Fruit fly (Drosophila melanogaster) whole organism, embryonic: Measurements from ENCODE around the gene zuc.
A peak's percentile ranks its signal among the peaks of the same experiment; 100 is the strongest.

Experiments
- CG10431 ChIP-seq: fragments of 200-800 bp; sonication (Bioruptor generic); optimal IDR thresholded peaks from 3 replicates; lab custom pipeline; 2018; ENCODE audit warnings: missing biosample characterization, mild to moderate bottlenecking, missing genetic modification characterization
- CG10543 ChIP-seq: fragments of 200-800 bp; sonication (Bioruptor generic); optimal IDR thresholded peaks from 3 replicates; lab custom pipeline; 2017; ENCODE audit warnings: missing biosample characterization, mild to moderate bottlenecking, missing genetic modification characterization, moderate library complexity
- CG11247 ChIP-seq: fragments of 200-800 bp; sonication (Bioruptor generic); IDR thresholded peaks from 2 replicates; pipeline ENCODE4 v1.3.6; 2022; ENCODE audit warnings: missing biosample characterization, missing genetic modification characterization
- CG11504 ChIP-seq: fragments of 200-800 bp; sonication (Bioruptor generic); optimal IDR thresholded peaks from 3 replicates; lab custom pipeline; 2019; ENCODE audit warnings: missing biosample characterization, mild to moderate bottlenecking, missing genetic modification characterization, moderate library complexity
- CG11695 ChIP-seq: fragments of 200-800 bp; sonication (Bioruptor generic); IDR thresholded peaks from 3 replicates; pipeline ENCODE4 v1.3.6; 2022; ENCODE audit warnings: missing biosample characterization, missing genetic modification characterization
- CG11696 ChIP-seq: fragments of 200-800 bp; sonication (Bioruptor generic); IDR thresholded peaks from 2 replicates; pipeline ENCODE4 v1.3.6; 2022; ENCODE audit warnings: missing biosample characterization, missing genetic modification characterization
- CG12155 ChIP-seq: fragments of 200-800 bp; sonication (Bioruptor generic); optimal IDR thresholded peaks from 3 replicates; lab custom pipeline; 2016; ENCODE audit warnings: missing biosample characterization, missing genetic modification characterization
- CG1233 ChIP-seq: fragments of 200-800 bp; sonication (Bioruptor generic); optimal IDR thresholded peaks from 4 replicates; lab custom pipeline; 2018; ENCODE audit warnings: missing biosample characterization, mild to moderate bottlenecking, missing genetic modification characterization
- CG13287 ChIP-seq: fragments of 200-800 bp; sonication (Bioruptor generic); IDR thresholded peaks from 2 replicates; pipeline ENCODE4 v1.3.6; 2022; ENCODE audit warnings: missing biosample characterization, missing genetic modification characterization; ENCODE audit not compliant: partially characterized antibody
- CG13296 ChIP-seq: fragments of 200-800 bp; sonication (Bioruptor generic); optimal IDR thresholded peaks from 3 replicates; lab custom pipeline; 2018; ENCODE audit warnings: missing biosample characterization, mild to moderate bottlenecking, missing genetic modification characterization
- CG15073 ChIP-seq: fragments of 200-800 bp; sonication (Bioruptor generic); optimal IDR thresholded peaks from 2 replicates; lab custom pipeline; 2016; ENCODE audit warnings: missing biosample characterization, missing genetic modification characterization
- CG15479 ChIP-seq: fragments of 200-800 bp; sonication (Bioruptor generic); optimal IDR thresholded peaks from 3 replicates; lab custom pipeline; 2019; ENCODE audit warnings: missing biosample characterization, mild to moderate bottlenecking, missing genetic modification characterization, moderate library complexity
- CG18599 ChIP-seq: fragments of 200-800 bp; sonication (Bioruptor generic); optimal IDR thresholded peaks from 3 replicates; lab custom pipeline; 2017; ENCODE audit warnings: missing biosample characterization, missing genetic modification characterization, mild to moderate bottlenecking, moderate library complexity, missing genetic modification reagents
- CG2712 ChIP-seq: fragments of 200-800 bp; optimal IDR thresholded peaks from 3 replicates; lab custom pipeline; 2019; ENCODE audit warnings: missing biosample characterization, mild to moderate bottlenecking, missing genetic modification characterization, moderate library complexity
- CG30403 ChIP-seq: fragments of 200-800 bp; sonication (Bioruptor generic); optimal IDR thresholded peaks from 3 replicates; lab custom pipeline; 2016; ENCODE audit warnings: missing biosample characterization, missing genetic modification characterization
- CG4328 ChIP-seq: fragments of 200-800 bp; sonication (Bioruptor generic); optimal IDR thresholded peaks from 3 replicates; lab custom pipeline; 2017; ENCODE audit warnings: missing biosample characterization, missing genetic modification reagents, missing genetic modification characterization
- CG43689 ChIP-seq: fragments of 200-800 bp; sonication (Bioruptor generic); IDR thresholded peaks from 2 replicates; pipeline ENCODE4 v1.3.6; 2022; ENCODE audit warnings: missing biosample characterization, missing genetic modification characterization
- CG4820 ChIP-seq: fragments of 200-800 bp; sonication (Bioruptor generic); optimal IDR thresholded peaks from 3 replicates; lab custom pipeline; 2016; ENCODE audit warnings: missing biosample characterization, missing genetic modification characterization
- CG7271 ChIP-seq: fragments of 200-800 bp; sonication (Bioruptor generic); optimal IDR thresholded peaks from 2 replicates; lab custom pipeline; 2018; ENCODE audit warnings: missing biosample characterization, mild to moderate bottlenecking, missing genetic modification characterization, moderate library complexity
- CG7357 ChIP-seq: fragments of 200-800 bp; sonication (Bioruptor generic); IDR thresholded peaks from 3 replicates; pipeline ENCODE4 v1.3.6; 2022; ENCODE audit warnings: missing biosample characterization, missing genetic modification characterization
- CG7963 ChIP-seq: fragments of 200-800 bp; sonication (Bioruptor generic); IDR thresholded peaks from 3 replicates; pipeline ENCODE4 v1.3.6; 2022; ENCODE audit warnings: missing biosample characterization, missing genetic modification characterization; ENCODE audit not compliant: partially characterized antibody
- CG8924 ChIP-seq: fragments of 200-800 bp; optimal IDR thresholded peaks from 3 replicates; lab custom pipeline; 2019; ENCODE audit warnings: missing biosample characterization, mild to moderate bottlenecking, missing genetic modification characterization, moderate library complexity
- CG9437 ChIP-seq: fragments of 200-800 bp; sonication (Bioruptor generic); optimal IDR thresholded peaks from 2 replicates; lab custom pipeline; 2018; ENCODE audit warnings: missing biosample characterization, mild to moderate bottlenecking, missing genetic modification characterization
- CG9797 ChIP-seq: fragments of 200-800 bp; sonication (Bioruptor generic); optimal IDR thresholded peaks from 3 replicates; lab custom pipeline; 2018; ENCODE audit warnings: missing biosample characterization, mild to moderate bottlenecking, missing genetic modification characterization
- Dp ChIP-seq: fragments of 200-800 bp; sonication (Bioruptor generic); optimal IDR thresholded peaks from 2 replicates; lab custom pipeline; 2018; ENCODE audit warnings: missing biosample characterization, mild to moderate bottlenecking, missing genetic modification characterization, moderate library complexity
- Ets65A ChIP-seq: fragments of 200-800 bp; sonication (Bioruptor generic); peaks from one replicate; lab custom pipeline; 2016; ENCODE audit warnings: missing biosample characterization, missing genetic modification characterization
- Hmr ChIP-seq: fragments of 200-800 bp; sonication (Bioruptor generic); optimal IDR thresholded peaks from 3 replicates; lab custom pipeline; 2017; ENCODE audit warnings: mild to moderate bottlenecking, missing biosample characterization, missing genetic modification reagents, missing genetic modification characterization
- Mrtf ChIP-seq: fragments of 200-800 bp; sonication (Bioruptor generic); IDR thresholded peaks from 3 replicates; pipeline ENCODE4 v1.3.6; 2022; ENCODE audit warnings: missing biosample characterization, missing genetic modification characterization
- Optix ChIP-seq: fragments of 200-800 bp; sonication (Bioruptor generic); IDR thresholded peaks from 3 replicates; pipeline ENCODE4 v1.3.6; 2022; ENCODE audit warnings: missing biosample characterization, missing genetic modification characterization
- Sox100B ChIP-seq: fragments of 200-800 bp; sonication (Bioruptor generic); optimal IDR thresholded peaks from 3 replicates; lab custom pipeline; 2018; ENCODE audit warnings: missing biosample characterization, mild to moderate bottlenecking, missing genetic modification characterization
- al ChIP-seq: fragments of 200-800 bp; sonication (Bioruptor generic); IDR thresholded peaks from 2 replicates; pipeline ENCODE4 v1.3.6; 2022; ENCODE audit warnings: missing biosample characterization, missing genetic modification characterization
- bsh ChIP-seq, 2 experiments: fragments of 200-800 bp; sonication (Bioruptor generic); optimal IDR thresholded peaks; 2 replicates each; lab custom pipeline; 2017 to 2018; ENCODE audit warnings: mild to moderate bottlenecking in 2 of 2, missing biosample characterization in 2 of 2, missing genetic modification characterization in 2 of 2, moderate library complexity in 1 of 2
- dysf ChIP-seq: fragments of 200-800 bp; sonication (Bioruptor generic); IDR thresholded peaks from 3 replicates; pipeline ENCODE4 v1.3.6; 2022; ENCODE audit warnings: missing biosample characterization, missing genetic modification characterization
- fd96Cb ChIP-seq: fragments of 200-800 bp; sonication (Bioruptor generic); optimal IDR thresholded peaks from 2 replicates; lab custom pipeline; 2018; ENCODE audit warnings: missing biosample characterization, mild to moderate bottlenecking, missing genetic modification characterization, moderate library complexity
- gcm2 ChIP-seq: fragments of 200-800 bp; sonication (Bioruptor generic); optimal IDR thresholded peaks from 2 replicates; lab custom pipeline; 2016; ENCODE audit warnings: missing biosample characterization, missing genetic modification characterization
- grn ChIP-seq: fragments of 200-800 bp; sonication (Bioruptor generic); optimal IDR thresholded peaks from 3 replicates; lab custom pipeline; 2017; ENCODE audit warnings: missing biosample characterization, missing genetic modification characterization
- insv ChIP-seq, 2 experiments: fragments of 200-800 bp; sonication (Bioruptor generic); optimal IDR thresholded peaks; 3 replicates each; lab custom pipeline; 2016 to 2018; ENCODE audit warnings: missing biosample characterization in 2 of 2, missing genetic modification characterization in 2 of 2
- lilli ChIP-seq: fragments of 200-800 bp; sonication (Bioruptor generic); optimal IDR thresholded peaks from 3 replicates; lab custom pipeline; 2016; ENCODE audit warnings: missing biosample characterization, missing genetic modification characterization
- mirr ChIP-seq: fragments of 200-800 bp; sonication (Bioruptor generic); optimal IDR thresholded peaks from 3 replicates; lab custom pipeline; 2018; ENCODE audit warnings: missing biosample characterization, mild to moderate bottlenecking, missing genetic modification characterization
- nau ChIP-seq: fragments of 200-800 bp; sonication (Bioruptor generic); optimal IDR thresholded peaks from 3 replicates; lab custom pipeline; 2017; ENCODE audit warnings: missing biosample characterization, mild to moderate bottlenecking, missing genetic modification characterization, missing genetic modification reagents
- nerfin-1 ChIP-seq: fragments of 200-800 bp; sonication (Bioruptor generic); optimal IDR thresholded peaks from 3 replicates; lab custom pipeline; 2019; ENCODE audit warnings: missing biosample characterization, mild to moderate bottlenecking, missing genetic modification characterization, moderate library complexity
- stwl ChIP-seq: fragments of 200-800 bp; sonication (Bioruptor generic); optimal IDR thresholded peaks from 3 replicates; lab custom pipeline; 2018; ENCODE audit warnings: missing biosample characterization, mild to moderate bottlenecking, missing genetic modification characterization, moderate library complexity
- tio ChIP-seq: fragments of 200-800 bp; sonication (Bioruptor generic); optimal IDR thresholded peaks from 2 replicates; lab custom pipeline; 2017; ENCODE audit warnings: missing biosample characterization, missing genetic modification characterization, inconsistent platforms
- trh ChIP-seq: fragments of 200-800 bp; sonication (Bioruptor generic); optimal IDR thresholded peaks from 2 replicates; lab custom pipeline; 2016; ENCODE audit warnings: missing biosample characterization, missing genetic modification characterization
- ttk ChIP-seq: fragments of 200-800 bp; sonication (Bioruptor generic); IDR thresholded peaks from 2 replicates; pipeline ENCODE4 v2.1.2; 2022; ENCODE audit warnings: missing biosample characterization, missing genetic modification characterization
- zen ChIP-seq: fragments of 200-800 bp; sonication (Bioruptor generic); optimal IDR thresholded peaks from 3 replicates; lab custom pipeline; 2018; ENCODE audit warnings: missing biosample characterization, mild to moderate bottlenecking, missing genetic modification characterization, moderate library complexity
- zen2 ChIP-seq: fragments of 200-800 bp; sonication (Bioruptor generic); IDR thresholded peaks from 3 replicates; pipeline ENCODE4 v1.3.6; 2022; ENCODE audit warnings: missing biosample characterization, missing genetic modification characterization; ENCODE audit not compliant: partially characterized antibody

The zuc gene

DNA sequence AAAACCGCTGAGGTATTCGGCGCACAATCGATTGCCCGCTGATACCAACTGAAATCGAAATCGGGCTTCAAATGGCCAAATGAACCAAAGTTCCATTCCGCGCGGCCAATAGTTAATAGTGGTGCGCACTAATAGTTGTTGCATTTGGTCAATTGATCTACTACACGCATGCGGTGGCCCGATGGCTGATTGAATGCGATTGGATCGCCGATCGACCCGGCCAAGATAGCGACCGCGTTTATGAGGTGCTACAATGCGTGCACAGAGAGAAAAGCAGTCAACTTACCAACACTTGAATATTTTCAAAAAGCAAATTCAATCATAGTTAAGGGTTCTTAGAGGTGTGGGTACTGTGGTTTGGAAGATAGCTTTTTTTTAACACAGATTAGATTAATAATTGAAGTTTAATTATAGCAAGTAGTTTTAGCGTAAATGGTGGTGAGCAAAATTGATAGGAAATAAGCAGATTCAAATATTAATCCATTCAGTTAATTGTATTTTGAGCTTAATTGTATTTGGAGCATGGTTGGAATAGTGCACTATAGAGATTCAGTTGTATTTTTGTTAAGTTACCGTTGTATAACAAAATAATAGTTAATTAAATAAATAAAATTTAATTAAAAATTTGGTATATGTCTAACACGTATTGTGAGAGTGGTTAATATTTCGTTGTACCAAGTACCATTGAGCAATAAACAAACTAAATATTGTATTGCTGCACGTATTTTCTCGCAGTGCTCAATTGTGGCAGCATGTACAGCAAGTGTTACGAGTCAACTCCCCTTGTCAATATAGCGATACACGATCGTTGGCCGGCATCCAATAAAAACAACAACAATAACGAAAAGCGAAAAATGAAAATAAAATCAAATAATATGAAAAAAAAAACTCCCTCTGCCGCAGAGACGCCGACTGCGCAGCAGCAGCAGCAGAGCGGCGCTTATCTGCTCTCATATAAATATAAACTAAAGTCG is 37.1 kb upstream of the zuc start (continued):
- TF ChIP-seq CG9437 (GFP tag; lab: Kevin White, UChicago) (peak; percentile 83), CG13287 (GFP tag; lab: Robert Waterston, UW) (peak; percentile 32; the same call in 1 of the 2 replicates), CG11695 (peak; percentile 43; the same call in 1 of the 3 replicates), CG4820 (GFP tag; lab: Kevin White, UChicago) (peak; percentile 35), CG10543 (GFP tag; lab: Kevin White, UChicago) (peak; percentile 3), CG11504 (tag; lab: Kevin White, UChicago) (peak; percentile 72), CG15479 (GFP tag; lab: Kevin White, UChicago) (no peak), CG13296 (GFP tag; lab: Kevin White, UChicago) (peak; percentile 32), CG11696 (GFP tag; lab: Robert Waterston, UW) (peak; percentile 13; the same call in 1 of the 2 replicates), nau (no peak), CG30403 (GFP tag; lab: Kevin White, UChicago) (peak; percentile 75), stwl (no peak), CG4328 (GFP tag; lab: Kevin White, UChicago) (peak; percentile 34), al (GFP tag; lab: Robert Waterston, UW) (no peak), mirr (GFP tag; lab: Kevin White, UChicago) (peak; percentile 10), grn (GFP tag; lab: Kevin White, UChicago) (peak; percentile 95), CG7271 (no peak), Hmr (GFP tag; lab: Kevin White, UChicago) (peak; percentile 64), nerfin-1 (peak; percentile 3), trh (peak; percentile 31), CG11247 (GFP tag; lab: Robert Waterston, UW) (peak; percentile 31; the same call in 1 of the 2 replicates), Dp (peak; percentile 3), ttk (GFP tag; lab: Robert Waterston, UW) (0 out of 2 replicates have a peak, but pooled peaks have one; percentile 6), zen2 (0 out of 3 replicates have a peak, but pooled peaks have one; percentile 29), Ets65A (GFP tag; lab: Kevin White, UChicago) (peak; percentile 95), Sox100B (GFP tag; lab: Kevin White, UChicago) (peak; percentile 78), bsh (GFP tag; optimal IDR thresholded peaks at IDR 0.05; lab: Kevin White, UChicago) (peak; percentile 4 to 47), CG2712 (tag; lab: Kevin White, UChicago) (peak; percentile 53), CG10431 (peak; percentile 17), CG7963 (no peak), CG12155 (GFP tag; lab: Kevin White, UChicago) (peak; percentile 11), CG1233 (peak; percentile 54), tio (peak; percentile 69), CG15073 (GFP tag; lab: Kevin White, UChicago) (peak; percentile 28), insv (GFP tag; optimal IDR thresholded peaks at IDR 0.05; lab: Kevin White, UChicago) (no peak), CG8924 (tag; lab: Kevin White, UChicago) (peak; percentile 78), dysf (peak; percentile 65), CG43689 (GFP tag; lab: Robert Waterston, UW) (0 out of 2 replicates have a peak, but pooled peaks have one; percentile 25), Mrtf (GFP tag; lab: Robert Waterston, UW) (peak; percentile 31; the same call in 1 of the 3 replicates), CG18599 (peak; percentile 56), lilli (GFP tag; lab: Kevin White, UChicago) (peak; percentile 50), zen (tag; lab: Kevin White, UChicago) (peak; percentile 3), CG9797 (GFP tag; lab: Kevin White, UChicago) (no peak), fd96Cb (tag; lab: Kevin White, UChicago) (peak; percentile 57), gcm2 (GFP tag; lab: Kevin White, UChicago) (peak; percentile 47), Optix (GFP tag; lab: Robert Waterston, UW) (peak; percentile 32; the same call in 1 of the 3 replicates), CG7357 (GFP tag; lab: Robert Waterston, UW) (0 out of 3 replicates have a peak, but pooled peaks have one; percentile 27)
